Worm (Caenorhabditis elegans) whole organism, young adult: Measurements from ENCODE around the gene tat-2.

Experiments
- B0261.1 ChIP-seq: sonication (generic microtip); optimal IDR thresholded peaks from 2 replicates; lab custom pipeline; 2016; ENCODE audit warnings: mild to moderate bottlenecking, missing genetic modification characterization, moderate library complexity, missing compliant biosample characterization
- B0336.3 ChIP-seq: fragments of 200-800 bp; sonication (Bioruptor generic); IDR thresholded peaks from 2 replicates; pipeline ENCODE4 v1.3.6; 2022; ENCODE audit warnings: missing genetic modification characterization, missing compliant biosample characterization
- C06A6.2 ChIP-seq: fragments of 200-800 bp; sonication (Bioruptor generic); conservative IDR thresholded peaks from 2 replicates; pipeline ENCODE4 v1.3.6; 2022; ENCODE audit warnings: missing genetic modification characterization, missing compliant biosample characterization
- D2030.7 ChIP-seq: fragments of 200-800 bp; sonication (Bioruptor generic); IDR thresholded peaks from 2 replicates; pipeline ENCODE4 v1.3.6; 2022; ENCODE audit warnings: missing genetic modification reagents, missing genetic modification characterization, missing compliant biosample characterization
- F23B12.7 ChIP-seq: sonication (generic microtip); optimal IDR thresholded peaks from 2 replicates; lab custom pipeline; 2017; ENCODE audit warnings: missing genetic modification characterization, mild to moderate bottlenecking, missing compliant biosample characterization, antibody characterized with exemption, moderate library complexity; ENCODE audit not compliant: insufficient read depth
- F55B11.4 ChIP-seq: sonication (generic microtip); optimal IDR thresholded peaks from 2 replicates; lab custom pipeline; 2016; ENCODE audit warnings: missing compliant biosample characterization, missing genetic modification characterization, borderline replicate concordance; ENCODE audit not compliant: insufficient read depth
- Y53G8AR.9 ChIP-seq: fragments of 200-800 bp; sonication (Bioruptor generic); conservative IDR thresholded peaks from 2 replicates; pipeline ENCODE4 v1.3.6; 2022; ENCODE audit warnings: missing genetic modification reagents, missing genetic modification characterization, missing compliant biosample characterization
- Y95B8A.8 ChIP-seq: fragments of 200-800 bp; sonication (Bioruptor generic); IDR thresholded peaks from 2 replicates; pipeline ENCODE4 v1.3.6; 2022; ENCODE audit warnings: missing genetic modification reagents, missing genetic modification characterization, missing compliant biosample characterization
- aptf-3 ChIP-seq: fragments of 200-800 bp; sonication (Bioruptor generic); IDR thresholded peaks from 2 replicates; pipeline ENCODE4 v1.3.6; 2022; ENCODE audit warnings: missing genetic modification characterization, missing compliant biosample characterization
- cebp-1 ChIP-seq, 2 experiments: fragments of 200-800 bp in 1 of 2; sonication (Bioruptor generic) in 1 of 2; sonication (generic microtip) in 1 of 2; IDR thresholded peaks in 1 of 2; optimal IDR thresholded peaks in 1 of 2; 2 replicates each; pipeline versions ENCODE4 v1.3.6 to Lab custom; 2017 to 2022; ENCODE audit warnings: missing compliant biosample characterization in 2 of 2, missing genetic modification characterization in 2 of 2, mild to moderate bottlenecking in 1 of 2, missing genetic modification reagents in 1 of 2, moderate library complexity in 1 of 2
- efl-1 ChIP-seq: fragments of 150-350 bp; optimal IDR thresholded peaks from 2 replicates; lab custom pipeline; 2014; ENCODE audit warnings: missing biosample characterization, missing genetic modification reagents, missing genetic modification characterization
- egrh-3 ChIP-seq: fragments of 200-800 bp; sonication (Bioruptor generic); IDR thresholded peaks from 2 replicates; pipeline ENCODE4 v1.3.6; 2022; ENCODE audit warnings: missing genetic modification reagents, missing genetic modification characterization, missing compliant biosample characterization
- hmg-20 ChIP-seq: fragments of 200-800 bp; sonication (Bioruptor generic); IDR thresholded peaks from 2 replicates; pipeline ENCODE4 v1.3.6; 2022; ENCODE audit warnings: missing genetic modification reagents, missing genetic modification characterization, missing compliant biosample characterization
- hrde-1 ChIP-seq: sonication (generic microtip); optimal IDR thresholded peaks from 2 replicates; lab custom pipeline; 2016; ENCODE audit warnings: missing genetic modification characterization, mild to moderate bottlenecking, missing compliant biosample characterization, moderate library complexity, missing genotype, missing genetic modification reagents, borderline replicate concordance
- let-607 ChIP-seq, 2 experiments: fragments of 200-800 bp in 1 of 2; sonication (Bioruptor generic) in 1 of 2; sonication (generic microtip) in 1 of 2; optimal IDR thresholded peaks; 2 replicates each; lab custom pipeline; 2016 to 2018; ENCODE audit warnings: mild to moderate bottlenecking in 2 of 2, missing compliant biosample characterization in 2 of 2, missing genetic modification characterization in 2 of 2, moderate library complexity in 2 of 2, missing genotype in 1 of 2
- lin-26 ChIP-seq: fragments of 200-800 bp; sonication (Bioruptor generic); IDR thresholded peaks from 2 replicates; pipeline ENCODE4 v1.3.6; 2022; ENCODE audit warnings: missing genetic modification reagents, missing genetic modification characterization, missing compliant biosample characterization
- lin-40 ChIP-seq: sonication (generic microtip); optimal IDR thresholded peaks from 2 replicates; lab custom pipeline; 2016; ENCODE audit warnings: missing genetic modification characterization, mild to moderate bottlenecking, missing compliant biosample characterization, missing genotype, missing genetic modification reagents
- madf-6 ChIP-seq: fragments of 200-800 bp; sonication (Bioruptor generic); IDR thresholded peaks from 2 replicates; pipeline ENCODE4 v1.3.6; 2022; ENCODE audit warnings: missing genetic modification reagents, missing genetic modification characterization, missing compliant biosample characterization
- madf-8 ChIP-seq: fragments of 200-800 bp; sonication (Bioruptor generic); conservative IDR thresholded peaks from 2 replicates; pipeline ENCODE4 v1.3.6; 2022; ENCODE audit warnings: missing genetic modification reagents, missing genetic modification characterization, missing compliant biosample characterization
- mcd-1 ChIP-seq: fragments of 200-800 bp; sonication (Bioruptor generic); IDR thresholded peaks from 2 replicates; pipeline ENCODE4 v1.3.6; 2022; ENCODE audit warnings: missing genetic modification reagents, missing genetic modification characterization, missing compliant biosample characterization
- mel-28 ChIP-seq: sonication (generic microtip); optimal IDR thresholded peaks from 2 replicates; lab custom pipeline; 2016; ENCODE audit warnings: borderline replicate concordance, mild to moderate bottlenecking, missing genetic modification characterization, missing compliant biosample characterization
- mes-4 ChIP-seq: sonication (generic microtip); optimal IDR thresholded peaks from 2 replicates; lab custom pipeline; 2016; ENCODE audit warnings: missing genotype, missing genetic modification characterization, missing compliant biosample characterization
- nhr-80 ChIP-seq: sonication (generic microtip); optimal IDR thresholded peaks from 2 replicates; lab custom pipeline; 2016; ENCODE audit warnings: missing genetic modification characterization, missing compliant biosample characterization
- pbrm-1 ChIP-seq: fragments of 200-800 bp; sonication (Bioruptor generic); IDR thresholded peaks from 2 replicates; pipeline ENCODE4 v1.3.6; 2022; ENCODE audit warnings: missing genetic modification reagents, missing genetic modification characterization, missing compliant biosample characterization
- rec-8 ChIP-seq, 2 experiments: sonication (generic microtip); optimal IDR thresholded peaks; 2 replicates each; lab custom pipeline; 2016; ENCODE audit warnings: mild to moderate bottlenecking in 2 of 2, missing genetic modification characterization in 2 of 2, missing genetic modification reagents in 2 of 2, missing genotype in 2 of 2, missing biosample characterization in 1 of 2, missing compliant biosample characterization in 1 of 2, moderate library complexity in 1 of 2
- sea-2 ChIP-seq: fragments of 200-800 bp; sonication (Bioruptor generic); IDR thresholded peaks from 2 replicates; pipeline ENCODE4 v1.3.6; 2022; ENCODE audit warnings: missing genetic modification characterization, missing compliant biosample characterization
- snpc-1.1 ChIP-seq: sonication (generic microtip); optimal IDR thresholded peaks from 2 replicates; lab custom pipeline; 2017; ENCODE audit warnings: missing genetic modification characterization, mild to moderate bottlenecking, missing compliant biosample characterization, antibody characterized with exemption, moderate library complexity, missing genotype, missing genetic modification reagents; ENCODE audit not compliant: insufficient read depth
- snpc-1.3 ChIP-seq: sonication (generic microtip); optimal IDR thresholded peaks from 2 replicates; lab custom pipeline; 2017; ENCODE audit warnings: missing genetic modification characterization, mild to moderate bottlenecking, missing compliant biosample characterization, antibody characterized with exemption, moderate library complexity, missing genotype, missing genetic modification reagents; ENCODE audit not compliant: insufficient read depth
- snpc-4 ChIP-seq, 5 experiments: fragments of 150-350 bp in 1 of 5; sonication (generic microtip) in 4 of 5; optimal IDR thresholded peaks; 2 replicates each; lab custom pipeline; 2014 to 2018; ENCODE audit warnings: missing genetic modification characterization in 5 of 5, missing biosample characterization in 3 of 5, antibody characterized with exemption in 2 of 5, mild to moderate bottlenecking in 2 of 5, missing compliant biosample characterization in 2 of 5, missing genotype in 2 of 5, moderate library complexity in 2 of 5, missing genetic modification reagents in 1 of 5
- tbx-9 ChIP-seq: sonication (generic microtip); optimal IDR thresholded peaks from 2 replicates; lab custom pipeline; 2016; ENCODE audit warnings: borderline replicate concordance, missing genetic modification characterization, inconsistent platforms, missing compliant biosample characterization
- unc-62 ChIP-seq: fragments of 150-350 bp; optimal IDR thresholded peaks from 2 replicates; lab custom pipeline; 2014; ENCODE audit warnings: missing biosample characterization, missing genetic modification reagents, missing genetic modification characterization

tat-2 gene

DNA sequence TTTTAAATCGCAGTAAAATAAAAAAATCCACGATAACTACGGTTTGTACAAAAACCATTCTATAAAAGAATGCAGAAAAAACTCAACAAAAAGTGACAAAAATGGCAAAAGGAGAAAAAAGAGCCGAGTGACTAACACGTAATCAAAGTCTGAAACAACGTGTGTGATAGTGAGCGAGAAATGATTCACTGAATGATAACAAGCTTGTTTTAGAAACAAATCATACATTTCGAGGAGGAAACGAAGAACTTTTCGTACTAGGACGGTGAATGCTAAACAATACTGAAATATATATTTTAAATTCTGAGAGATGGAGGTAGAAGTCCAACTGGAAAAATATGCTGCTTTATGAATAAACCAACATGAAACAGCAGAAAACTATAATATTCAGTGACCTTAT, 4.7 kb downstream of the tat-2 start:
- TF ChIP-seq nhr-80 (tag; lab: Kevin White, UChicago) (peak; percentile 61), pbrm-1 (GFP tag; lab: Robert Waterston, UW) (no peak), lin-26 (GFP tag; lab: Robert Waterston, UW) (no peak), snpc-4 (GFP tag; optimal IDR thresholded peaks at IDR 0.05; lab: Kevin White, UChicago) (no peak), snpc-4 (tag; optimal IDR thresholded peaks at IDR 0.05; lab: Kevin White, UChicago) (no peak), B0336.3 (GFP tag; lab: Robert Waterston, UW) (no peak), madf-8 (GFP tag; lab: Robert Waterston, UW) (no peak), mcd-1 (GFP tag; lab: Robert Waterston, UW) (no peak), tbx-9 (tag; lab: Kevin White, UChicago) (no peak)
- TF ChIP-seq, all 124 proteins: peak for 1

DNA sequence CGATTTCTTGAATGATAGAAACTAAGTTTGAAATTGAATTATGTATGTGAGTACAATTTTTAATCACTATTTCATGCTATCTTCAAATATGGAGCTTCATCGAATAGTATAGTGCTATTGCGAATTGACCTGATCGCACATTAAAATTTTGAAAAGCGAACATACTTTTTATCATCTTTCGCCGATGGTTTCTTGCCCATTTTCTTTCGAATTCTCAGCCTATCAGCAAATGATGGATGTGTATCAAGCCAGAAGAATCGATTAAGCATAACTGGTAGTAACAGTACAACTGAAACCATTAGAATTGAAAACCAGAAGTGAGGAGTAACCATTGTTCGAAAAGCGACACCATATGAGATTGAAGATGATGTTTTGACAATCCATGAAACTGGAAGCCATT, 17.1 kb downstream of the tat-2 start:
- TF ChIP-seq F55B11.4 (tag; lab: Kevin White, UChicago) (no peak), snpc-1.1 (tag; lab: Kevin White, UChicago) (no peak), D2030.7 (GFP tag; lab: Robert Waterston, UW) (no peak), mes-4 (no peak), rec-8 (tag; optimal IDR thresholded peaks at IDR 0.05; lab: Kevin White, UChicago) (no peak), Y95B8A.8 (no peak), madf-6 (GFP tag; lab: Robert Waterston, UW) (no peak), efl-1 (no peak), hrde-1 (tag; lab: Kevin White, UChicago) (no peak), sea-2 (GFP tag; lab: Robert Waterston, UW) (no peak), aptf-3 (GFP tag; lab: Robert Waterston, UW) (no peak), cebp-1 (GFP tag; IDR thresholded peaks at IDR 0.05; lab: Robert Waterston, UW) (no peak), cebp-1 (tag; optimal IDR thresholded peaks at IDR 0.05; lab: Kevin White, UChicago) (no peak), snpc-1.3 (no peak), mel-28 (no peak), C06A6.2 (no peak), hmg-20 (GFP tag; lab: Robert Waterston, UW) (no peak), egrh-3 (GFP tag; lab: Robert Waterston, UW) (no peak), Y53G8AR.9 (GFP tag; lab: Robert Waterston, UW) (no peak), B0261.1 (tag; lab: Kevin White, UChicago) (no peak), lin-40 (no peak)
- TF ChIP-seq, all 124 proteins: peak for 0

DNA sequence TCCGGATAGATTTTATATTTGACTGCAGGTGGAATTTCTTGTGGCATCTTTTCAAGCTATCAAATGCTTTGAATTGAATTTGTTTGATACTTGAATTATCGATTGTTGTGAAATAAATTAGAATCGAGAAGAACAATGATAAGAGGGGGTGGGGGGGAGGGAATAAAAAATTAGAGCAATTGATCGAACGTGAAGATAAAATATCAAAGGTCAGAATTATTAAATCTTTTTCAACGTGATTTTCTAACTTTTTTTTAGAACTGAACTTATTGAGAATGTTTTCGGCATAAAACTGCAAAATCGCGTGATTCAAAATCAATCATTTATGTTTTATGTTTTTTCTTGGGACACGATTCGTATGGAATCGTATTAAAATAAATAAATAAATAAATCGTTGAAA, 19.5 kb downstream of the tat-2 start, which contains the start of gene mpz-4:
Gene mpz-4, minus strand, starts transcription at position 101 of the 400 bp plus-strand sequence.
- TF ChIP-seq F23B12.7 = no peak
- TF ChIP-seq, all 124 proteins: peak for 0

DNA sequence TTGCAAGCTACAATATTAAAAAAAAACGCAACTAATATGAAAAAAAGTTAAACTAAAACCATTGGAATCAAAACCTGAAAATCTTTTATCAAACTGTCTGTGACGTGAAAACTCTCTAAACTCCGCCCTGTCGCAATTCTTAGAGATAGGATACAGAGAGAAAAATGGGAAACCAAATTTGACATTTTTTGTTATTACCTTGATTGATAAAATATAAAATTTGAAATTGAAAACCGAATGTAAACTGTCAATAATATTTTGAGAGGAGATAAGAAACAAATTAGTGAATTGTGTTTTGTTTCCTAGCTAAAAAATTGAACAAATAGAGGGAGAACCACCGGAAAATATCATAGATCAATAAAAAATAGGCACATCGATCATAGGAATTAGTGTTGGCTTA, 24.9 kb downstream of the tat-2 start:
- peak; percentile 2 for TF ChIP-seq unc-62 (GFP tag; lab: Kevin White, UChicago)
- TF ChIP-seq B0336.3 (GFP tag; lab: Robert Waterston, UW) = no peak
- TF ChIP-seq let-607 (tag; optimal IDR thresholded peaks at IDR 0.05; lab: Kevin White, UChicago) = peak in 1 of 2 experiments; percentile 24
- TF ChIP-seq nhr-80 (tag; lab: Kevin White, UChicago) = peak; percentile 81
